Fruit fly (Drosophila melanogaster): Measurements from ENCODE around the gene ppk19.

ppk19 gene

dm6 chr3R:29716782-29717317 is 44.6 kb downstream of the ppk19 start, which contains the start of gene Obp99b (continued):
- TF ChIP-seq lov (optimal IDR thresholded peaks at IDR 0.05) (no peak), lov (GFP tag; IDR thresholded peaks at IDR 0.05) (peak; percentile 93), pb (GFP tag; optimal IDR thresholded peaks at IDR 0.05) (peak; percentile 94), Hr78 (GFP tag; optimal IDR thresholded peaks at IDR 0.05) (no peak), CG6791 (GFP tag; IDR thresholded peaks at IDR 0.05; ENCODE audit: partially characterized antibody) (no peak), dm (GFP tag; optimal IDR thresholded peaks at IDR 0.05) (peak; percentile 70), NK7.1 (GFP tag; optimal IDR thresholded peaks at IDR 0.05) (peak; percentile 70), sima (GFP tag; optimal IDR thresholded peaks at IDR 0.05) (no peak), CG7271 (tag; optimal IDR thresholded peaks at IDR 0.05) (peak; percentile 79), p53 (GFP tag; optimal IDR thresholded peaks at IDR 0.05) (peak; percentile 57), CG10366 (GFP tag; IDR thresholded peaks at IDR 0.05) (peak; percentile 71), CG3726 (GFP tag; IDR thresholded peaks at IDR 0.05) (no peak), B-H2 (GFP tag; optimal IDR thresholded peaks at IDR 0.05) (peak; percentile 27), cato (GFP tag; optimal IDR thresholded peaks at IDR 0.05; ENCODE audit: borderline replicate concordance) (peak; percentile 41), CG4820 (GFP tag; optimal IDR thresholded peaks at IDR 0.05) (peak; percentile 76), ato (GFP tag; IDR thresholded peaks at IDR 0.05; ENCODE audit: partially characterized antibody) (no peak), Mrtf (GFP tag; IDR thresholded peaks at IDR 0.05) (peak; percentile 85; the same call in 2 of the 3 replicates), row (GFP tag; IDR thresholded peaks at IDR 0.05) (peak; percentile 29; the same call in 1 of the 3 replicates), CG14860 (GFP tag; IDR thresholded peaks at IDR 0.05; ENCODE audit: partially characterized antibody) (no peak), CG6689 (GFP tag; IDR thresholded peaks at IDR 0.05) (peak; percentile 76), dmrt99B (tag; optimal IDR thresholded peaks at IDR 0.05) (peak; percentile 82), Doc3 (GFP tag; IDR thresholded peaks at IDR 0.05; ENCODE audit: partially characterized antibody) (no peak), slp2 (GFP tag; optimal IDR thresholded peaks at IDR 0.05) (peak; percentile 79), Xrp1 (GFP tag; IDR thresholded peaks at IDR 0.05) (peak; percentile 73), onecut (GFP tag; IDR thresholded peaks at IDR 0.05) (peak; percentile 92), HLHmδ (GFP tag; optimal IDR thresholded peaks at IDR 0.05) (peak; percentile 99), mam (GFP tag; optimal IDR thresholded peaks at IDR 0.05) (peak; percentile 45), CG18011 (GFP tag; optimal IDR thresholded peaks at IDR 0.05) (peak; percentile 62), Ssrp (tag; optimal IDR thresholded peaks at IDR 0.05) (peak; percentile 35), Doc2 (GFP tag; IDR thresholded peaks at IDR 0.05) (0 out of 2 replicates have a peak, but pooled peaks have one; percentile 34), crol (GFP tag; IDR thresholded peaks at IDR 0.05) (0 out of 2 replicates have a peak, but pooled peaks have one; percentile 28), crc (GFP tag; optimal IDR thresholded peaks at IDR 0.05) (peak; percentile 23), Dek (tag; optimal IDR thresholded peaks at IDR 0.05) (peak; percentile 6), Sry-β (GFP tag; optimal IDR thresholded peaks at IDR 0.05) (peak; percentile 54), Hey (tag; optimal IDR thresholded peaks at IDR 0.05) (peak; percentile 51), mirr (GFP tag; optimal IDR thresholded peaks at IDR 0.05) (peak; percentile 88), Jarid2 (GFP tag; optimal IDR thresholded peaks at IDR 0.05) (peak; percentile 73), bab2 (GFP tag; optimal IDR thresholded peaks at IDR 0.05) (peak; percentile 56), CG10654 (GFP tag; optimal IDR thresholded peaks at IDR 0.05) (peak; percentile 46), ERR (GFP tag; optimal IDR thresholded peaks at IDR 0.05) (peak; percentile 12), nom (GFP tag; optimal IDR thresholded peaks at IDR 0.05) (peak; percentile 75), tll (GFP tag; optimal IDR thresholded peaks at IDR 0.05) (no peak), stwl (tag; optimal IDR thresholded peaks at IDR 0.05) (peak; percentile 32), Sin3A (optimal IDR thresholded peaks at IDR 0.05) (no peak), CG4854 (GFP tag; optimal IDR thresholded peaks at IDR 0.05) (peak; percentile 66), Fer1 (GFP tag; optimal IDR thresholded peaks at IDR 0.05) (no peak), CG12744 (GFP tag; optimal IDR thresholded peaks at IDR 0.05) (peak; percentile 3), CG12236 (GFP tag; optimal IDR thresholded peaks at IDR 0.05) (peak; percentile 66), Bdp1 (GFP tag; optimal IDR thresholded peaks at IDR 0.05) (peak; percentile 71), Pdp1 (GFP tag; optimal IDR thresholded peaks at IDR 0.05) (peak; percentile 54 to 78)

All from whole organism, embryonic.